Fruit fly (Drosophila melanogaster) whole organism, prepupa: Measurements from ENCODE around the gene CG9967.

Experiments
- CG10631 ChIP-seq: fragments of 200-800 bp; sonication (Bioruptor generic); optimal IDR thresholded peaks from 2 replicates; lab custom pipeline; 2016; ENCODE audit warnings: missing biosample characterization, missing genetic modification characterization
- CG10669 ChIP-seq: fragments of 200-800 bp; sonication (Bioruptor generic); optimal IDR thresholded peaks from 3 replicates; lab custom pipeline; 2018; ENCODE audit warnings: missing biosample characterization, mild to moderate bottlenecking, missing genetic modification characterization, moderate library complexity
- CG11294 ChIP-seq: fragments of 200-800 bp; sonication (Bioruptor generic); IDR thresholded peaks from 2 replicates; pipeline ENCODE4 v1.3.6; 2022; ENCODE audit warnings: missing biosample characterization, missing genetic modification characterization
- CG15336 ChIP-seq: fragments of 200-800 bp; sonication (Bioruptor generic); IDR thresholded peaks from 2 replicates; pipeline ENCODE4 v1.3.6; 2022; ENCODE audit warnings: missing biosample characterization, missing genetic modification characterization
- CG1621 ChIP-seq: fragments of 200-800 bp; sonication (Bioruptor generic); optimal IDR thresholded peaks from 3 replicates; lab custom pipeline; 2018; ENCODE audit warnings: missing biosample characterization, mild to moderate bottlenecking, missing genetic modification characterization
- CG16779 ChIP-seq: fragments of 200-800 bp; sonication (Bioruptor generic); optimal IDR thresholded peaks from 3 replicates; lab custom pipeline; 2017; ENCODE audit warnings: missing biosample characterization, mild to moderate bottlenecking, missing genetic modification characterization
- CG3032 ChIP-seq: fragments of 200-800 bp; optimal IDR thresholded peaks from 2 replicates; lab custom pipeline; 2019; ENCODE audit warnings: missing biosample characterization, mild to moderate bottlenecking, missing genetic modification characterization, moderate library complexity
- CG32006 ChIP-seq: fragments of 200-800 bp; sonication (Bioruptor generic); optimal IDR thresholded peaks from 3 replicates; lab custom pipeline; 2017; ENCODE audit warnings: missing biosample characterization, mild to moderate bottlenecking, missing genetic modification characterization
- CG3919 ChIP-seq: fragments of 200-800 bp; sonication (Bioruptor generic); optimal IDR thresholded peaks from 3 replicates; lab custom pipeline; 2016; ENCODE audit warnings: missing biosample characterization, missing genetic modification characterization
- CG6163 ChIP-seq: fragments of 200-800 bp; sonication (Bioruptor generic); IDR thresholded peaks from 3 replicates; pipeline ENCODE4 v1.3.6; 2022; ENCODE audit warnings: missing biosample characterization, missing genetic modification characterization
- CG6276 ChIP-seq: fragments of 200-800 bp; sonication (Bioruptor generic); optimal IDR thresholded peaks from 2 replicates; lab custom pipeline; 2017; ENCODE audit warnings: missing biosample characterization, mild to moderate bottlenecking, missing genetic modification characterization
- CG6808 ChIP-seq: fragments of 200-800 bp; sonication (Bioruptor generic); optimal IDR thresholded peaks from 3 replicates; lab custom pipeline; 2017; ENCODE audit warnings: missing biosample characterization, missing genetic modification characterization, mild to moderate bottlenecking, moderate library complexity, missing genetic modification reagents
- CG6854 ChIP-seq: fragments of 200-800 bp; sonication (Bioruptor generic); optimal IDR thresholded peaks from 2 replicates; lab custom pipeline; 2017; ENCODE audit warnings: missing biosample characterization, mild to moderate bottlenecking, missing genetic modification characterization
- CG7368 ChIP-seq: fragments of 200-800 bp; sonication (Bioruptor generic); optimal IDR thresholded peaks from 3 replicates; lab custom pipeline; 2016; ENCODE audit warnings: missing biosample characterization, missing genetic modification characterization
- CG8119 ChIP-seq: fragments of 200-800 bp; sonication (Bioruptor generic); IDR thresholded peaks from 3 replicates; pipeline ENCODE4 v1.3.6; 2022; ENCODE audit warnings: missing biosample characterization, missing genetic modification characterization
- CG8319 ChIP-seq: fragments of 200-800 bp; sonication (Bioruptor generic); optimal IDR thresholded peaks from 3 replicates; lab custom pipeline; 2016; ENCODE audit warnings: missing biosample characterization, missing genetic modification characterization
- CG8632 ChIP-seq: fragments of 200-800 bp; sonication (Bioruptor generic); optimal IDR thresholded peaks from 3 replicates; lab custom pipeline; 2016; ENCODE audit warnings: missing biosample characterization, missing genetic modification characterization
- CG9139 ChIP-seq: fragments of 200-800 bp; sonication (Bioruptor generic); optimal IDR thresholded peaks from 3 replicates; lab custom pipeline; 2017; ENCODE audit warnings: missing biosample characterization, mild to moderate bottlenecking, missing genetic modification characterization
- Eip75B ChIP-seq: fragments of 200-800 bp; sonication (Bioruptor generic); optimal IDR thresholded peaks from 3 replicates; lab custom pipeline; 2016; ENCODE audit warnings: missing biosample characterization, missing genetic modification characterization
- Eip78C ChIP-seq: fragments of 200-800 bp; sonication (Bioruptor generic); peaks from one replicate; lab custom pipeline; 2016; ENCODE audit warnings: missing biosample characterization, missing genetic modification characterization
- Eip93F ChIP-seq: fragments of 200-800 bp; sonication (Bioruptor generic); optimal IDR thresholded peaks from 2 replicates; lab custom pipeline; 2016; ENCODE audit warnings: missing biosample characterization, mild to moderate bottlenecking, missing genetic modification characterization
- Ets21C ChIP-seq: fragments of 200-800 bp; sonication (Bioruptor generic); optimal IDR thresholded peaks from 3 replicates; lab custom pipeline; 2016; ENCODE audit warnings: missing biosample characterization, missing genetic modification characterization
- Ets96B ChIP-seq: fragments of 200-800 bp; optimal IDR thresholded peaks from 2 replicates; lab custom pipeline; 2019; ENCODE audit warnings: missing biosample characterization, mild to moderate bottlenecking, missing genetic modification characterization, moderate library complexity
- Gug ChIP-seq: fragments of 200-800 bp; sonication (Bioruptor generic); IDR thresholded peaks from 2 replicates; pipeline ENCODE4 v1.3.6; 2022; ENCODE audit warnings: missing biosample characterization, missing genetic modification characterization
- Hr38 ChIP-seq: sonication (Bioruptor generic); optimal IDR thresholded peaks from 2 replicates; lab custom pipeline; 2016; ENCODE audit warnings: missing biosample characterization, missing genetic modification characterization
- Hr4 ChIP-seq: fragments of 200-800 bp; sonication (Bioruptor generic); optimal IDR thresholded peaks from 3 replicates; lab custom pipeline; 2016; ENCODE audit warnings: missing biosample characterization, missing genetic modification characterization
- Lpt ChIP-seq: fragments of 200-800 bp; sonication (Bioruptor generic); optimal IDR thresholded peaks from 3 replicates; lab custom pipeline; 2016; ENCODE audit warnings: missing biosample characterization, missing genetic modification characterization
- OdsH ChIP-seq: fragments of 200-800 bp; sonication (Bioruptor generic); optimal IDR thresholded peaks from 3 replicates; lab custom pipeline; 2016; ENCODE audit warnings: missing biosample characterization, missing genetic modification characterization
- Smox ChIP-seq: fragments of 200-800 bp; sonication (Bioruptor generic); optimal IDR thresholded peaks from 3 replicates; lab custom pipeline; 2016; ENCODE audit warnings: missing biosample characterization, missing genetic modification characterization
- Sox102F ChIP-seq: fragments of 200-800 bp; sonication (Bioruptor generic); optimal IDR thresholded peaks from 2 replicates; lab custom pipeline; 2016; ENCODE audit warnings: missing biosample characterization, mild to moderate bottlenecking, missing genetic modification characterization
- Sox14 ChIP-seq: fragments of 200-800 bp; sonication (Bioruptor generic); optimal IDR thresholded peaks from 3 replicates; lab custom pipeline; 2016; ENCODE audit warnings: missing biosample characterization, missing genetic modification characterization
- achi ChIP-seq: fragments of 200-800 bp; sonication (Bioruptor generic); optimal IDR thresholded peaks from 3 replicates; lab custom pipeline; 2016; ENCODE audit warnings: missing biosample characterization, missing genetic modification characterization
- acj6 ChIP-seq: fragments of 200-800 bp; sonication (Bioruptor generic); optimal IDR thresholded peaks from 3 replicates; lab custom pipeline; 2016; ENCODE audit warnings: missing biosample characterization, missing genetic modification characterization
- esn ChIP-seq: fragments of 200-800 bp; sonication (Bioruptor generic); optimal IDR thresholded peaks from 2 replicates; lab custom pipeline; 2016; ENCODE audit warnings: missing biosample characterization, mild to moderate bottlenecking, missing genetic modification characterization, moderate library complexity
- fd85E ChIP-seq: fragments of 200-800 bp; sonication (Bioruptor generic); optimal IDR thresholded peaks from 3 replicates; lab custom pipeline; 2016; ENCODE audit warnings: missing biosample characterization, missing genetic modification characterization
- net ChIP-seq: fragments of 200-800 bp; sonication (Bioruptor generic); optimal IDR thresholded peaks from 3 replicates; lab custom pipeline; 2016; ENCODE audit warnings: missing biosample characterization, missing genetic modification characterization
- pdm3 ChIP-seq: fragments of 200-800 bp; sonication (Bioruptor generic); optimal IDR thresholded peaks from 3 replicates; lab custom pipeline; 2016; ENCODE audit warnings: missing biosample characterization, missing genetic modification characterization
- salr ChIP-seq, 2 experiments: fragments of 200-800 bp; sonication (Bioruptor generic); optimal IDR thresholded peaks; 3 replicates each; lab custom pipeline; 2016 to 2018; ENCODE audit warnings: missing biosample characterization in 2 of 2, missing genetic modification characterization in 2 of 2, mild to moderate bottlenecking in 1 of 2
- ss ChIP-seq, 2 experiments: fragments of 200-800 bp; sonication (Bioruptor generic); optimal IDR thresholded peaks; 2 replicates in 1 of 2; 3 replicates in 1 of 2; lab custom pipeline; 2017 to 2018; ENCODE audit warnings: mild to moderate bottlenecking in 2 of 2, missing biosample characterization in 2 of 2, missing genetic modification characterization in 2 of 2, moderate library complexity in 1 of 2
- svp ChIP-seq: fragments of 200-800 bp; sonication (Bioruptor generic); peaks from one replicate; lab custom pipeline; 2016; ENCODE audit warnings: missing biosample characterization, missing genetic modification characterization
- topi ChIP-seq: fragments of 200-800 bp; sonication (Bioruptor generic); optimal IDR thresholded peaks from 3 replicates; lab custom pipeline; 2016; ENCODE audit warnings: missing biosample characterization, missing genetic modification characterization

The CG9967 gene

DNA sequence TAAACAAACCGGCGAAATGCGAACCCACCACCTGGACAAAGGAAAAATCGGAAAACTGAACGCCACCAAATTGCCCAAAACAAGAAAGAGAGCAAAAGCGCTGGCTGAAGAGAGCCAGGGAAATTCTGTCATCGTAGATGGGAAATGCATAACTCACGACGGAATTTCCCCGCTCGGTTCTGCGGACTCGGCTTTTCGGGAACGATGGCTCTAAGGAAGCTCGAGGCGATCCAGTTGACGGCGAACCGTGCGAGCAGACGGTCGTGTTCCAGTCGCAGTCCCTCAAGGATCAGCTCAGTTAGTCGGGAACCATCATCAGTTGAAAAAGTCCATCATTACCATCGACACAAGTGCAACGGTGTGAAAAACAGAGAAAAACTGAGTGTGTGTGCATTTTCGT lies 45.7 kb downstream of the CG9967 start, which contains the start of gene eys:
eys (plus strand) TSS at position 232 of the 400 bp plus-strand sequence.
- TF ChIP-seq CG16779 (tag; lab: Kevin White, UChicago) (no peak), CG7368 (no peak), acj6 (GFP tag; lab: Kevin White, UChicago) (no peak), Sox102F (no peak), Hr4 (GFP tag; lab: Kevin White, UChicago) (no peak)

DNA sequence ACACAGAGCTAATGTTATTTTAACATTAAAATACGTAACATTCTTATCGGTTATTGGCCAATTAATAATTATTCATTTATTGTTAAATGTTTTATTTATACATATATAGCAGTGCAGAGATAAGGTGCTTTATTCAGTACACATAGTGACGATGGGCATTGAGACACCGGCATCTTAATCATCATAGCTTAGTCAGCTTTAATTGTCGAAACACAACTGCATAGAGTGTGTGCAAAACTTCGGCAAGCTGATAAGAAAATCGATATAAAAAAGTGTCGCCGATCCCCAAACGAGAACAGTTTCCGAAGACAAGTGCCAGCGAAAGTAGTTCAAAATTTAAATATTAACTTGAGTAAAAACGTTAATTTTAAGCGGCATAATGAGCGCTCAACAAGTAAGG lies 49.5 kb downstream of the CG9967 start, which contains the start of gene CG16995:
CG16995 (plus strand) TSS at position 301 of the 400 bp plus-strand sequence.
- no peak for TF ChIP-seq CG6163 (GFP tag; lab: Robert Waterston, UW)
- no peak for TF ChIP-seq CG7368
- TF ChIP-seq, all 60 proteins: peak for 0

DNA sequence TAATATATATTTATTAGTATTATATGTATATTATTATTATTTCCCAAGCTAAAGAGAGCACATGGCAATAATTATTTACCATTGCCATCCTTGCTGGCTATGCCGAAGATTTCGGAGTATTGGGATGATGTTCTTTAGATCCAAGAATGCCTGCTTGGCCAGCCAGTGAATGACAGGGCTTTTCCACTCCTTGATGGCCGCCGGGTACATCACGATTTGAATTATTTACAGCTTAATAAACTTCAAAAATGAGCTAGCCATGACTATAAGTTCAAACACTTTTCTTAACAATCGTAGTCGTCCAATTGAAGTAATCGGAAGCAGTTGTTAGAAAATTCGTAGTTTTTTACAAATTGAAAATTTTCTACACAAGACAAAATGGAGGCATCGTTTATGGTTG lies 57.4 kb downstream of the CG9967 start, which contains the start of gene CG31949:
CG31949 (plus strand) TSS at position 301 of the 400 bp plus-strand sequence.
- TF ChIP-seq CG3919 (GFP tag; lab: Kevin White, UChicago) (no peak), CG6808 (GFP tag; lab: Kevin White, UChicago) (no peak), pdm3 (GFP tag; lab: Kevin White, UChicago) (no peak), CG8319 (GFP tag; lab: Kevin White, UChicago) (no peak), Eip93F (no peak), CG10669 (GFP tag; lab: Kevin White, UChicago) (no peak), Gug (GFP tag; lab: Robert Waterston, UW) (no peak), CG8632 (GFP tag; lab: Kevin White, UChicago) (no peak), CG32006 (no peak), OdsH (no peak), salr (GFP tag; optimal IDR thresholded peaks at IDR 0.05; lab: Kevin White, UChicago) (no peak), fd85E (GFP tag; lab: Kevin White, UChicago) (no peak), CG11294 (GFP tag; lab: Robert Waterston, UW) (no peak), CG1621 (tag; lab: Kevin White, UChicago) (no peak), achi (no peak), esn (GFP tag; lab: Kevin White, UChicago) (no peak), CG6854 (GFP tag; lab: Kevin White, UChicago) (no peak), Ets21C (no peak), CG10631 (GFP tag; lab: Kevin White, UChicago) (no peak), CG6163 (GFP tag; lab: Robert Waterston, UW) (no peak)

DNA sequence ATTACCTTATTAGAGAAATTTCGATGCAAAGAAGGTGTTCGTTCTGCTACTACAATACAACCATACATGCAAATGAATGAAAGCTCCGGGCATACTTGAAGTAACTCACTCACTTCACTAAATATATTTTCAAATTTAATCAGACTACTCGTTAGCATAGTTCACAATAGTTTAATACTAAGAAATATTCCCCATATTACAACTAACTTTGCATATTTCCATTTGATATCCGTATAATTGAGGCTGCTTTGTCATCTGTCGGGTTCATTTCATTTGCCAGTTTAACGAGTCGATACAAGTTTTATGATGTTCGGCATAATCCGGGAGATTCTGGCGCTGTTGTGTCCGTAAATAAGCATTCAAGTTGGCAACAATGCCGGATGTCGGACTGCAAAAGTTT lies 66.5 kb downstream of the CG9967 start, which contains the start of gene robl22E:
robl22E (minus strand) TSS at position 101 of the 400 bp plus-strand sequence.
- TF ChIP-seq CG3032 (no peak), Eip75B (no peak), Eip78C (GFP tag; lab: Kevin White, UChicago) (no peak), Lpt (GFP tag; lab: Kevin White, UChicago) (no peak), CG6808 (GFP tag; lab: Kevin White, UChicago) (no peak), Smox (no peak), Hr38 (GFP tag; lab: Kevin White, UChicago) (no peak), topi (no peak), CG9139 (no peak), salr (GFP tag; optimal IDR thresholded peaks at IDR 0.05; lab: Kevin White, UChicago) (no peak), CG15336 (GFP tag; lab: Robert Waterston, UW) (no peak)
- TF ChIP-seq, all 60 proteins: peak for 0

DNA sequence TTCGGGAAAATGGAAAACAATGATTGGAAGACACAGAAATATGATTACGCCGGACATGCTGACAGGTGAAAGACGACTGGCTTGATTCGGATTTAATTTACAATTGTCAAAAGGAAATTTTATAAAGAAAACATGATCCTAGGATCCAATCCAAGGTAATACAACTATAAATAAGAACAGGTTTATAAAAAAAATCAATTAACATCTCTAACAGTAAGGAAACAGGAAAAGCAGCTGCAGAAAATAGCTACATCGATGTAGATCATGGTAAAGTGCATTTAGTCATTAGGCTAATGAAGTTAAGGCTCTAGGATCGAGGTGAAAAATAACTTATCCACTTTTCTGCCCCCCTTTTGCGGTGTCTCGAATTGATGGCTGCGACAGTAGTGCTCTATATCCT lies 67.8 kb downstream of the CG9967 start, which contains the start of gene CG17237:
CG17237 (minus strand) TSS at position 101 of the 400 bp plus-strand sequence.
- TF ChIP-seq Smox (no peak), Eip78C (GFP tag; lab: Kevin White, UChicago) (no peak), Hr38 (GFP tag; lab: Kevin White, UChicago) (no peak), Ets96B (tag; lab: Kevin White, UChicago) (no peak), CG8119 (GFP tag; lab: Robert Waterston, UW) (no peak), Sox14 (GFP tag; lab: Kevin White, UChicago) (no peak), CG7368 (no peak), net (GFP tag; lab: Kevin White, UChicago) (no peak), CG6276 (no peak), esn (GFP tag; lab: Kevin White, UChicago) (no peak), CG8319 (GFP tag; lab: Kevin White, UChicago) (no peak), svp (GFP tag; lab: Kevin White, UChicago) (no peak), ss (GFP tag; optimal IDR thresholded peaks at IDR 0.05; lab: Kevin White, UChicago) (no peak), fd85E (GFP tag; lab: Kevin White, UChicago) (no peak), Gug (GFP tag; lab: Robert Waterston, UW) (no peak)
